Fruit fly (Drosophila melanogaster): Measurements from ENCODE around the gene mtTFB1.
A peak's percentile ranks its signal among the peaks of the same experiment; 100 is the strongest.

Gene mtTFB1

dm6 chr3L:11696294-11697116 is 12.3 kb upstream of the mtTFB1 start, which contains the start of gene Dph1:
Dph1 (minus strand) TSS chr3L:11696963.
- TF ChIP-seq CG15710 (tag; optimal IDR thresholded peaks at IDR 0.05) (peak; percentile 86), CG34367 (tag; optimal IDR thresholded peaks at IDR 0.05) (peak; percentile 92), CG10348 (GFP tag; IDR thresholded peaks at IDR 0.05) (peak; percentile 63), CG12605 (GFP tag; IDR thresholded peaks at IDR 0.05) (peak; percentile 92), Pif1B (GFP tag; optimal IDR thresholded peaks at IDR 0.05) (peak; percentile 91), rn (GFP tag; IDR thresholded peaks at IDR 0.05) (peak; percentile 82), EcR (GFP tag; optimal IDR thresholded peaks at IDR 0.05) (peak; percentile 93), gl (tag; optimal IDR thresholded peaks at IDR 0.05) (peak; percentile 87), Pif1A (GFP tag; optimal IDR thresholded peaks at IDR 0.05) (peak; percentile 95), CG17806 (tag; optimal IDR thresholded peaks at IDR 0.05) (peak; percentile 94), CG9948 (tag; optimal IDR thresholded peaks at IDR 0.05) (peak; percentile 88), Snoo (tag; optimal IDR thresholded peaks at IDR 0.05) (peak; percentile 90), CG8159 (tag; optimal IDR thresholded peaks at IDR 0.05) (peak; percentile 91), CG8301 (tag; optimal IDR thresholded peaks at IDR 0.05) (peak; percentile 95), CG14655 (GFP tag; optimal IDR thresholded peaks at IDR 0.05) (peak; percentile 95), Ets98B (GFP tag; IDR thresholded peaks at IDR 0.05) (peak; percentile 95), CG13204 (GFP tag; optimal IDR thresholded peaks at IDR 0.05) (no peak), fd96Ca (GFP tag; IDR thresholded peaks at IDR 0.05) (peak; percentile 97), D1 (tag; optimal IDR thresholded peaks at IDR 0.05) (peak; percentile 72), CG4496 (GFP tag; IDR thresholded peaks at IDR 0.05) (peak; percentile 98), CG32121 (GFP tag; IDR thresholded peaks at IDR 0.05) (peak; percentile 96)

dm6 chr3L:11699163-11699562 is 9.6 kb upstream of the mtTFB1 start, which contains the start of gene Dnai2:
Dnai2 (minus strand) TSS chr3L:11699263.
- no peak for TF ChIP-seq Pif1A (GFP tag; optimal IDR thresholded peaks at IDR 0.05)
- no peak for TF ChIP-seq CG32121 (GFP tag; IDR thresholded peaks at IDR 0.05)
- no peak for TF ChIP-seq rn (GFP tag; IDR thresholded peaks at IDR 0.05)
- TF ChIP-seq CG12605 (GFP tag; IDR thresholded peaks at IDR 0.05) = no peak
- TF ChIP-seq CG14655 (GFP tag; optimal IDR thresholded peaks at IDR 0.05) = no peak
- TF ChIP-seq CG13204 (GFP tag; optimal IDR thresholded peaks at IDR 0.05) = no peak
- TF ChIP-seq CG15710 (tag; optimal IDR thresholded peaks at IDR 0.05) = no peak
- no peak for TF ChIP-seq CG8301 (tag; optimal IDR thresholded peaks at IDR 0.05)
- no peak for TF ChIP-seq fd96Ca (GFP tag; IDR thresholded peaks at IDR 0.05)

- TF ChIP-seq gl (tag; optimal IDR thresholded peaks at IDR 0.05) (no peak), CG12605 (GFP tag; IDR thresholded peaks at IDR 0.05) (no peak), Pif1B (GFP tag; optimal IDR thresholded peaks at IDR 0.05) (no peak), CG8159 (tag; optimal IDR thresholded peaks at IDR 0.05) (no peak), CG15710 (tag; optimal IDR thresholded peaks at IDR 0.05) (no peak), CG17806 (tag; optimal IDR thresholded peaks at IDR 0.05) (no peak), CG14655 (GFP tag; optimal IDR thresholded peaks at IDR 0.05) (peak; percentile 21), CG8301 (tag; optimal IDR thresholded peaks at IDR 0.05) (peak; percentile 3), Ets98B (GFP tag; IDR thresholded peaks at IDR 0.05) (peak; percentile 45), CG4496 (GFP tag; IDR thresholded peaks at IDR 0.05) (peak; percentile 45; the same call in 1 of the 3 replicates), fd96Ca (GFP tag; IDR thresholded peaks at IDR 0.05) (0 out of 3 replicates have a peak, but pooled peaks have one; percentile 6), CG32121 (GFP tag; IDR thresholded peaks at IDR 0.05) (peak; percentile 52), CG13204 (GFP tag; optimal IDR thresholded peaks at IDR 0.05) (no peak)
Measured at dm6 chr3L:11701649-11702048, 7.1 kb upstream of the mtTFB1 start.

dm6 chr3L:11703579-11703978 is 5.2 kb upstream of the mtTFB1 start:
- TF ChIP-seq EcR (GFP tag; optimal IDR thresholded peaks at IDR 0.05) = peak; percentile 74
- no peak for TF ChIP-seq Snoo (tag; optimal IDR thresholded peaks at IDR 0.05)

dm6 chr3L:11704902-11705546 is 3.8 kb upstream of the mtTFB1 start:
- TF ChIP-seq CG4496 (GFP tag; IDR thresholded peaks at IDR 0.05) (no peak), EcR (GFP tag; optimal IDR thresholded peaks at IDR 0.05) (no peak), gl (tag; optimal IDR thresholded peaks at IDR 0.05) (no peak), D1 (tag; optimal IDR thresholded peaks at IDR 0.05) (no peak), CG8159 (tag; optimal IDR thresholded peaks at IDR 0.05) (no peak), CG17806 (tag; optimal IDR thresholded peaks at IDR 0.05) (no peak), CG34367 (tag; optimal IDR thresholded peaks at IDR 0.05) (no peak), CG14655 (GFP tag; optimal IDR thresholded peaks at IDR 0.05) (no peak), rn (GFP tag; IDR thresholded peaks at IDR 0.05) (no peak), fd96Ca (GFP tag; IDR thresholded peaks at IDR 0.05) (no peak), Ets98B (GFP tag; IDR thresholded peaks at IDR 0.05) (no peak), CG13204 (GFP tag; optimal IDR thresholded peaks at IDR 0.05) (no peak), CG15710 (tag; optimal IDR thresholded peaks at IDR 0.05) (no peak)
